Worm (Caenorhabditis elegans): ENCODE data around the gene F58A6.9.
A peak's percentile ranks its signal among the peaks of the same experiment; 100 is the strongest.

Gene F58A6.9

ce11 chrII:5182451-5182850 lies 23.8 kb upstream of the F58A6.9 start (continued):
- TF ChIP-seq unc-39 (tag; optimal IDR thresholded peaks at IDR 0.05) (no peak), cey-2 (tag; optimal IDR thresholded peaks at IDR 0.05; ENCODE audit: borderline replicate concordance, insufficient read depth) (no peak), nhr-25 (tag; optimal IDR thresholded peaks at IDR 0.05; ENCODE audit: borderline replicate concordance, insufficient read depth) (peak; percentile 49), unc-62 (GFP tag; optimal IDR thresholded peaks at IDR 0.05 in 1 of 2) (peak in 1 of 2 experiments; percentile 67), unc-62 (tag; optimal IDR thresholded peaks at IDR 0.05) (no peak), nhr-42 (GFP tag; IDR thresholded peaks at IDR 0.05) (peak; percentile 57; the same call in 1 of the 2 replicates), zip-11 (GFP tag; IDR thresholded peaks at IDR 0.05) (no peak), ceh-62 (tag; optimal IDR thresholded peaks at IDR 0.05) (no peak), fkh-10 (GFP tag; optimal IDR thresholded peaks at IDR 0.05) (no peak), nhr-76 (tag; optimal IDR thresholded peaks at IDR 0.05) (no peak), ZK337.2 (GFP tag; IDR thresholded peaks at IDR 0.05) (no peak), ZK546.5 (tag; optimal IDR thresholded peaks at IDR 0.05) (no peak), lin-15B (tag; optimal IDR thresholded peaks at IDR 0.05) (no peak), Y48G9A.11 (GFP tag; IDR thresholded peaks at IDR 0.05) (no peak), daf-19 (GFP tag; conservative IDR thresholded peaks at IDR 0.05) (no peak), fos-1 (tag; optimal IDR thresholded peaks at IDR 0.05) (no peak), mep-1 (tag; optimal IDR thresholded peaks at IDR 0.05) (peak; percentile 65), ama-1 (optimal IDR thresholded peaks at IDR 0.05) (peak; percentile 7), dpl-1 (GFP tag; optimal IDR thresholded peaks at IDR 0.05) (no peak), D1046.2 (GFP tag; IDR thresholded peaks at IDR 0.05) (no peak), jun-1 (tag; optimal IDR thresholded peaks at IDR 0.05) (peak; percentile 17), daf-16 (GFP tag; optimal IDR thresholded peaks at IDR 0.05) (peak in 1 of 2 experiments; percentile 65), daf-16 (tag; optimal IDR thresholded peaks at IDR 0.05) (peak; percentile 87), aly-2 (tag; optimal IDR thresholded peaks at IDR 0.05) (no peak), Y5F2A.4 (GFP tag; optimal IDR thresholded peaks at IDR 0.05) (no peak), php-3 (GFP tag; IDR thresholded peaks at IDR 0.05) (peak; percentile 27; the same call in 1 of the 2 replicates), hlh-30 (tag; optimal IDR thresholded peaks at IDR 0.05; ENCODE audit: insufficient read depth) (peak; percentile 98), lin-29 (GFP tag; IDR thresholded peaks at IDR 0.05) (no peak), hlh-11 (tag; optimal IDR thresholded peaks at IDR 0.05) (peak; percentile 95), daf-12 (tag; optimal IDR thresholded peaks at IDR 0.05) (no peak), hmg-1.1 (GFP tag; IDR thresholded peaks at IDR 0.05) (peak; percentile 67), ctbp-1 (GFP tag; IDR thresholded peaks at IDR 0.05) (peak; percentile 15; the same call in 1 of the 2 replicates), egl-43 (GFP tag; IDR thresholded peaks at IDR 0.05) (peak; percentile 61; the same call in 1 of the 2 replicates), nhr-10 (tag; optimal IDR thresholded peaks at IDR 0.05) (peak; percentile 20), aha-1 (tag) (peak; percentile 98), dmd-8 (GFP tag; IDR thresholded peaks at IDR 0.05) (no peak), rbr-2 (tag; optimal IDR thresholded peaks at IDR 0.05) (peak; percentile 49), nhr-48 (tag; optimal IDR thresholded peaks at IDR 0.05) (peak; percentile 82), gei-8 (GFP tag; optimal IDR thresholded peaks at IDR 0.05) (peak; percentile 28), Y105C5A.15 (GFP tag; IDR thresholded peaks at IDR 0.05) (no peak), pqm-1 (tag; optimal IDR thresholded peaks at IDR 0.05) (peak; percentile 57), F37D6.2 (tag; optimal IDR thresholded peaks at IDR 0.05) (peak; percentile 2), snpc-4 (tag; optimal IDR thresholded peaks at IDR 0.05) (no peak), F44E2.7 (GFP tag; IDR thresholded peaks at IDR 0.05) (no peak), mxl-3 (GFP tag; optimal IDR thresholded peaks at IDR 0.05) (peak; percentile 94), spr-1 (tag; optimal IDR thresholded peaks at IDR 0.05) (peak; percentile 62), ceh-44 (GFP tag; IDR thresholded peaks at IDR 0.05) (no peak), duxl-1 (tag; optimal IDR thresholded peaks at IDR 0.05; ENCODE audit: poor library complexity) (no peak), zfp-3 (GFP tag; conservative IDR thresholded peaks at IDR 0.05) (0 out of 2 replicates have a peak, but pooled peaks have one; percentile 34), mxl-2 (GFP tag; conservative IDR thresholded peaks at IDR 0.05) (peak; percentile 57; the same call in 1 of the 2 replicates), tra-1 (GFP tag; IDR thresholded peaks at IDR 0.05) (peak; percentile 83)
